Fruit fly (Drosophila melanogaster) whole organism, wandering third instar larva: ENCODE measurements around the gene NP15.6.

Source experiments
- Myc ChIP-seq: fragments of >200 bp; optimal IDR thresholded peaks from 2 replicates; lab custom pipeline; 2017
- N ChIP-seq: fragments of >200 bp; optimal IDR thresholded peaks from 2 replicates; lab custom pipeline; 2018; ENCODE audit warnings: missing biosample characterization, missing external identifiers, missing genetic modification characterization
- Vsx2 ChIP-seq: fragments of 200-300, 225-300 bp; sonication (Bioruptor generic); optimal IDR thresholded peaks from 2 replicates; lab custom pipeline; 2018; ENCODE audit warnings: missing biosample characterization, missing genetic modification characterization; ENCODE audit not compliant: partially characterized antibody
- br ChIP-seq: fragments of 200-800 bp; sonication (Bioruptor generic); optimal IDR thresholded peaks from 2 replicates; lab custom pipeline; 2016; ENCODE audit warnings: missing biosample characterization, missing genetic modification characterization
- brk ChIP-seq: fragments of 200-800 bp; sonication (Bioruptor generic); optimal IDR thresholded peaks from 2 replicates; lab custom pipeline; 2016; ENCODE audit warnings: missing biosample characterization, mild to moderate bottlenecking, missing genetic modification characterization
- dmrt93B ChIP-seq: fragments of 200-800 bp; sonication (Bioruptor generic); optimal IDR thresholded peaks from 2 replicates; lab custom pipeline; 2018; ENCODE audit warnings: missing biosample characterization, mild to moderate bottlenecking, missing genetic modification characterization
- sage ChIP-seq: fragments of 200-800 bp; sonication (Bioruptor generic); optimal IDR thresholded peaks from 2 replicates; lab custom pipeline; 2016; ENCODE audit warnings: missing biosample characterization, mild to moderate bottlenecking, missing genetic modification characterization
- usp ChIP-seq: fragments of >200 bp; optimal IDR thresholded peaks from 2 replicates; lab custom pipeline; 2017; ENCODE audit warnings: missing biosample characterization, missing genetic modification characterization

- no peak for TF ChIP-seq Myc
- TF ChIP-seq dmrt93B: no peak
- TF ChIP-seq Vsx2 (GFP tag; lab: Kevin White, UChicago): no peak
- TF ChIP-seq sage: no peak
- no peak for TF ChIP-seq N (GFP tag; lab: Kevin White, UChicago)
- no peak for TF ChIP-seq usp (GFP tag; lab: Kevin White, UChicago)
- TF ChIP-seq br (GFP tag; lab: Kevin White, UChicago): no peak
- TF ChIP-seq brk: no peak
Measured at dm6 chr3R:19066965-19067614, 39.9 kb downstream of the NP15.6 start.
